Worm (Caenorhabditis elegans) whole organism, young adult: ENCODE results near the gene algn-9.

ENCODE experiments used
- B0019.2 ChIP-seq: fragments of 200-800 bp; sonication (Bioruptor generic); conservative IDR thresholded peaks from 2 replicates; pipeline ENCODE4 v1.3.6; 2022; ENCODE audit warnings: missing genetic modification reagents, missing genetic modification characterization, missing compliant biosample characterization
- F10E7.11 ChIP-seq: sonication (generic microtip); optimal IDR thresholded peaks from 2 replicates; lab custom pipeline; 2017; ENCODE audit warnings: mild to moderate bottlenecking, missing genetic modification characterization, moderate library complexity, missing compliant biosample characterization
- F49E8.2 ChIP-seq: sonication (generic microtip); optimal IDR thresholded peaks from 3 replicates; lab custom pipeline; 2017; ENCODE audit warnings: missing genetic modification characterization, mild to moderate bottlenecking, missing compliant biosample characterization, antibody characterized with exemption, moderate library complexity; ENCODE audit not compliant: insufficient read depth
- F57C9.4 ChIP-seq: sonication (generic microtip); optimal IDR thresholded peaks from 2 replicates; lab custom pipeline; 2017; ENCODE audit warnings: mild to moderate bottlenecking, missing genetic modification characterization, missing compliant biosample characterization
- Y79H2A.3 ChIP-seq: fragments of 200-800 bp; sonication (Bioruptor generic); conservative IDR thresholded peaks from 2 replicates; pipeline ENCODE4 v1.3.6; 2022; ENCODE audit warnings: missing genetic modification reagents, missing genetic modification characterization, missing compliant biosample characterization
- Y95B8A.8 ChIP-seq: fragments of 200-800 bp; sonication (Bioruptor generic); IDR thresholded peaks from 2 replicates; pipeline ENCODE4 v1.3.6; 2022; ENCODE audit warnings: missing genetic modification reagents, missing genetic modification characterization, missing compliant biosample characterization
- aptf-3 ChIP-seq: fragments of 200-800 bp; sonication (Bioruptor generic); IDR thresholded peaks from 2 replicates; pipeline ENCODE4 v1.3.6; 2022; ENCODE audit warnings: missing genetic modification characterization, missing compliant biosample characterization
- atf-7 ChIP-seq: sonication (generic microtip); optimal IDR thresholded peaks from 2 replicates; lab custom pipeline; 2017; ENCODE audit warnings: mild to moderate bottlenecking, missing genetic modification characterization, missing compliant biosample characterization
- attf-3 ChIP-seq: fragments of 200-800 bp; sonication (Bioruptor generic); conservative IDR thresholded peaks from 2 replicates; pipeline ENCODE4 v1.3.6; 2022; ENCODE audit warnings: missing genetic modification reagents, missing genetic modification characterization, missing compliant biosample characterization
- ccch-3 ChIP-seq: fragments of 200-800 bp; sonication (Bioruptor generic); optimal IDR thresholded peaks from 2 replicates; lab custom pipeline; 2018; ENCODE audit warnings: mild to moderate bottlenecking, missing genetic modification characterization, missing compliant biosample characterization
- cebp-2 ChIP-seq: fragments of 200-800 bp; sonication (Bioruptor generic); IDR thresholded peaks from 2 replicates; pipeline ENCODE4 v1.3.6; 2022; ENCODE audit warnings: missing genetic modification characterization, missing compliant biosample characterization
- ceh-27 ChIP-seq: fragments of 200-800 bp; sonication (Bioruptor generic); optimal IDR thresholded peaks from 2 replicates; lab custom pipeline; 2018; ENCODE audit warnings: mild to moderate bottlenecking, missing genetic modification characterization, moderate library complexity, missing compliant biosample characterization
- ceh-58 ChIP-seq: fragments of 200-800 bp; sonication (Bioruptor generic); IDR thresholded peaks from 2 replicates; pipeline ENCODE4 v1.3.6; 2022; ENCODE audit warnings: missing genetic modification characterization, missing compliant biosample characterization
- ceh-79 ChIP-seq: sonication (generic microtip); optimal IDR thresholded peaks from 2 replicates; lab custom pipeline; 2017; ENCODE audit warnings: mild to moderate bottlenecking, missing genetic modification characterization, missing compliant biosample characterization
- die-1 ChIP-seq: sonication (generic microtip); optimal IDR thresholded peaks from 2 replicates; lab custom pipeline; 2016; ENCODE audit warnings: missing genotype, mild to moderate bottlenecking, missing genetic modification characterization, missing compliant biosample characterization
- dpff-1 ChIP-seq: sonication (generic microtip); optimal IDR thresholded peaks from 2 replicates; lab custom pipeline; 2017; ENCODE audit warnings: mild to moderate bottlenecking, missing genetic modification characterization, missing compliant biosample characterization
- egl-44 ChIP-seq: fragments of 200-800 bp; sonication (Bioruptor generic); IDR thresholded peaks from 2 replicates; pipeline ENCODE4 v1.3.6; 2022; ENCODE audit warnings: missing genetic modification reagents, missing genetic modification characterization, missing compliant biosample characterization
- egrh-3 ChIP-seq: fragments of 200-800 bp; sonication (Bioruptor generic); IDR thresholded peaks from 2 replicates; pipeline ENCODE4 v1.3.6; 2022; ENCODE audit warnings: missing genetic modification reagents, missing genetic modification characterization, missing compliant biosample characterization
- ekl-4 ChIP-seq: fragments of 200-800 bp; sonication (Bioruptor generic); IDR thresholded peaks from 2 replicates; pipeline ENCODE4 v1.3.6; 2022; ENCODE audit warnings: missing genetic modification reagents, missing genetic modification characterization, missing compliant biosample characterization
- ets-4 ChIP-seq: fragments of 200-800 bp; sonication (Bioruptor generic); optimal IDR thresholded peaks from 2 replicates; lab custom pipeline; 2018; ENCODE audit warnings: mild to moderate bottlenecking, missing genetic modification characterization, missing compliant biosample characterization
- fkh-3 ChIP-seq: sonication (generic microtip); optimal IDR thresholded peaks from 2 replicates; lab custom pipeline; 2016; ENCODE audit warnings: mild to moderate bottlenecking, missing genetic modification characterization, missing compliant biosample characterization
- him-1 ChIP-seq: sonication (generic microtip); optimal IDR thresholded peaks from 2 replicates; lab custom pipeline; 2016; ENCODE audit warnings: missing genotype, missing genetic modification reagents, missing genetic modification characterization, missing compliant biosample characterization
- hsf-1 ChIP-seq: fragments of 200-800 bp; sonication (Bioruptor generic); IDR thresholded peaks from 2 replicates; pipeline ENCODE4 v1.3.6; 2022; ENCODE audit warnings: missing genetic modification reagents, missing genetic modification characterization, missing compliant biosample characterization
- let-607 ChIP-seq, 2 experiments: fragments of 200-800 bp in 1 of 2; sonication (Bioruptor generic) in 1 of 2; sonication (generic microtip) in 1 of 2; optimal IDR thresholded peaks; 2 replicates each; lab custom pipeline; 2016 to 2018; ENCODE audit warnings: mild to moderate bottlenecking in 2 of 2, missing compliant biosample characterization in 2 of 2, missing genetic modification characterization in 2 of 2, moderate library complexity in 2 of 2, missing genotype in 1 of 2
- lin-26 ChIP-seq: fragments of 200-800 bp; sonication (Bioruptor generic); IDR thresholded peaks from 2 replicates; pipeline ENCODE4 v1.3.6; 2022; ENCODE audit warnings: missing genetic modification reagents, missing genetic modification characterization, missing compliant biosample characterization
- madf-10 ChIP-seq: sonication (generic microtip); optimal IDR thresholded peaks from 2 replicates; lab custom pipeline; 2016; ENCODE audit warnings: mild to moderate bottlenecking, missing genetic modification characterization, missing compliant biosample characterization
- mes-4 ChIP-seq: sonication (generic microtip); optimal IDR thresholded peaks from 2 replicates; lab custom pipeline; 2016; ENCODE audit warnings: missing genotype, missing genetic modification characterization, missing compliant biosample characterization
- mxl-1 ChIP-seq: sonication (generic microtip); optimal IDR thresholded peaks from 2 replicates; lab custom pipeline; 2016; ENCODE audit warnings: missing genetic modification characterization, missing compliant biosample characterization
- nhr-27 ChIP-seq: fragments of 200-800 bp; sonication (Bioruptor generic); optimal IDR thresholded peaks from 2 replicates; lab custom pipeline; 2018; ENCODE audit warnings: mild to moderate bottlenecking, missing genetic modification characterization, moderate library complexity, missing compliant biosample characterization
- nhr-90 ChIP-seq: sonication (generic microtip); optimal IDR thresholded peaks from 2 replicates; lab custom pipeline; 2016; ENCODE audit warnings: missing genotype, mild to moderate bottlenecking, missing genetic modification characterization, missing compliant biosample characterization
- pbrm-1 ChIP-seq: fragments of 200-800 bp; sonication (Bioruptor generic); IDR thresholded peaks from 2 replicates; pipeline ENCODE4 v1.3.6; 2022; ENCODE audit warnings: missing genetic modification reagents, missing genetic modification characterization, missing compliant biosample characterization
- pha-4 ChIP-seq: fragments of 150-350 bp; sonication (generic microtip); optimal IDR thresholded peaks from 2 replicates; lab custom pipeline; 2014; ENCODE audit warnings: missing biosample characterization, missing genetic modification reagents, missing genetic modification characterization
- rec-8 ChIP-seq, 2 experiments: sonication (generic microtip); optimal IDR thresholded peaks; 2 replicates each; lab custom pipeline; 2016; ENCODE audit warnings: mild to moderate bottlenecking in 2 of 2, missing genetic modification characterization in 2 of 2, missing genetic modification reagents in 2 of 2, missing genotype in 2 of 2, missing biosample characterization in 1 of 2, missing compliant biosample characterization in 1 of 2, moderate library complexity in 1 of 2
- rpc-1 ChIP-seq, 2 experiments: fragments of 150-350 bp in 1 of 2; sonication (generic microtip) in 1 of 2; optimal IDR thresholded peaks; 2 replicates each; lab custom pipeline; 2014 to 2018; ENCODE audit warnings: missing biosample characterization in 1 of 2, missing genetic modification characterization in 1 of 2, missing genetic modification reagents in 1 of 2, missing genotype in 1 of 2
- sea-2 ChIP-seq: fragments of 200-800 bp; sonication (Bioruptor generic); IDR thresholded peaks from 2 replicates; pipeline ENCODE4 v1.3.6; 2022; ENCODE audit warnings: missing genetic modification characterization, missing compliant biosample characterization
- snpc-1.1 ChIP-seq: sonication (generic microtip); optimal IDR thresholded peaks from 2 replicates; lab custom pipeline; 2017; ENCODE audit warnings: missing genetic modification characterization, mild to moderate bottlenecking, missing compliant biosample characterization, antibody characterized with exemption, moderate library complexity, missing genotype, missing genetic modification reagents; ENCODE audit not compliant: insufficient read depth
- snpc-1.3 ChIP-seq: sonication (generic microtip); optimal IDR thresholded peaks from 2 replicates; lab custom pipeline; 2017; ENCODE audit warnings: missing genetic modification characterization, mild to moderate bottlenecking, missing compliant biosample characterization, antibody characterized with exemption, moderate library complexity, missing genotype, missing genetic modification reagents; ENCODE audit not compliant: insufficient read depth
- sptf-2 ChIP-seq: fragments of 200-800 bp; sonication (Bioruptor generic); optimal IDR thresholded peaks from 2 replicates; lab custom pipeline; 2018; ENCODE audit warnings: mild to moderate bottlenecking, missing genetic modification characterization, missing compliant biosample characterization
- unc-130 ChIP-seq: sonication (generic microtip); optimal IDR thresholded peaks from 2 replicates; lab custom pipeline; 2016; ENCODE audit warnings: missing genetic modification reagents, missing genetic modification characterization, missing compliant biosample characterization
- xnd-1 ChIP-seq: sonication (generic microtip); optimal IDR thresholded peaks from 2 replicates; lab custom pipeline; 2016; ENCODE audit warnings: missing genotype, missing genetic modification reagents, missing genetic modification characterization, missing compliant biosample characterization
- ztf-18 ChIP-seq: sonication (generic microtip); optimal IDR thresholded peaks from 2 replicates; lab custom pipeline; 2016; ENCODE audit warnings: missing genotype, mild to moderate bottlenecking, missing genetic modification characterization, missing compliant biosample characterization
- ztf-26 ChIP-seq: sonication (generic microtip); optimal IDR thresholded peaks from 2 replicates; lab custom pipeline; 2017; ENCODE audit warnings: missing genetic modification characterization, missing compliant biosample characterization
- ztf-28 ChIP-seq: fragments of 200-800 bp; sonication (Bioruptor generic); IDR thresholded peaks from 2 replicates; pipeline ENCODE4 v1.3.6; 2022; ENCODE audit warnings: missing genetic modification reagents, missing genetic modification characterization, missing compliant biosample characterization
- ztf-3 ChIP-seq: fragments of 200-800 bp; sonication (Bioruptor generic); optimal IDR thresholded peaks from 2 replicates; lab custom pipeline; 2018; ENCODE audit warnings: mild to moderate bottlenecking, missing genetic modification characterization, missing compliant biosample characterization

Gene algn-9

ce11 chrII:10584036-10584435, at the start of gene algn-9:
Gene algn-9 (plus strand): TSS chrII:10584336.
- no peak for TF ChIP-seq attf-3 (GFP tag; lab: Robert Waterston, UW)
- TF ChIP-seq Y95B8A.8 (GFP tag; lab: Robert Waterston, UW) = 0 out of 2 replicates have a peak, but pooled peaks have one; percentile 11

DNA sequence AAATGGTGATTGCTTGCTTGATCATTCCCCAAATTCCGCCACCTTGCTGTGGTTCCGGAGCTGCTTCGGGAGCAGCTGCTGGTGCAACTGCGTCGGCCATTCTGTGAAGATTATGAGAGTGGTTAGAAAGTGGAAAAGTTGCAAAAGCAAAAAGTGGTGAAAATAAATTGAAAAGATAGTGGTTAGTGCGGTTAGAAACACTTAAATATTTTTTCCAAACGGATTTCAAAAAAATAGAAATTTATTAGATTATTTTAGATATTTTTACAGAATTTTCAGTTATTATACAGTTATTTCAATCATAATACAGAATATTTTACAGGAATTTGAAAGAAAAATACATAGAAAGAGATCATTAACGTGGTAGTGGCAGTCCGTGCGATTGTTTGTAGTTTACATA, 46.6 kb upstream of the algn-9 start, which contains the start of gene R166.2:
R166.2 (minus strand) TSS at position 101 of the 400 bp plus-strand sequence.
- TF ChIP-seq attf-3 (GFP tag; lab: Robert Waterston, UW) (no peak), ztf-18 (tag; lab: Kevin White, UChicago) (no peak)

- TF ChIP-seq hsf-1 = no peak
- TF ChIP-seq ztf-26 (tag; lab: Kevin White, UChicago) = no peak
- TF ChIP-seq aptf-3 = no peak
- no peak for TF ChIP-seq ets-4 (GFP tag; lab: Kevin White, UChicago)
- TF ChIP-seq egl-44 (GFP tag; lab: Robert Waterston, UW) = no peak
- no peak for TF ChIP-seq ccch-3 (GFP tag; lab: Kevin White, UChicago)
- TF ChIP-seq die-1 (tag; lab: Kevin White, UChicago) = no peak
- TF ChIP-seq ztf-28 (GFP tag; lab: Robert Waterston, UW) = 0 out of 2 replicates have a peak, but pooled peaks have one; percentile 46
- TF ChIP-seq fkh-3 (tag; lab: Kevin White, UChicago) = no peak
- no peak for TF ChIP-seq dpff-1 (tag; lab: Kevin White, UChicago)
- TF ChIP-seq madf-10 (tag; lab: Kevin White, UChicago) = no peak
- TF ChIP-seq rpc-1 (optimal IDR thresholded peaks at IDR 0.05; lab: Kevin White, UChicago) = no peak
- no peak for TF ChIP-seq rpc-1 (tag; optimal IDR thresholded peaks at IDR 0.05; lab: Kevin White, UChicago)
- no peak for TF ChIP-seq nhr-27
- TF ChIP-seq ztf-3 (GFP tag; lab: Kevin White, UChicago) = no peak
- no peak for TF ChIP-seq sptf-2 (GFP tag; lab: Kevin White, UChicago)
- TF ChIP-seq F57C9.4 (tag; lab: Kevin White, UChicago) = no peak
- TF ChIP-seq xnd-1 (tag; lab: Kevin White, UChicago) = no peak
- 0 out of 2 replicates have a peak, but pooled peaks have one; percentile 40 for TF ChIP-seq sea-2 (GFP tag; lab: Robert Waterston, UW)
- no peak for TF ChIP-seq B0019.2 (GFP tag; lab: Robert Waterston, UW)
- no peak for TF ChIP-seq F10E7.11
- TF ChIP-seq ceh-27 (GFP tag; lab: Kevin White, UChicago) = peak; percentile 6
- peak; percentile 39 for TF ChIP-seq F49E8.2 (tag; lab: Kevin White, UChicago)
- no peak for TF ChIP-seq ceh-58 (GFP tag; lab: Robert Waterston, UW)
- TF ChIP-seq ekl-4 (GFP tag; lab: Robert Waterston, UW) = no peak
- no peak for TF ChIP-seq ceh-79
- 0 out of 2 replicates have a peak, but pooled peaks have one; percentile 11 for TF ChIP-seq attf-3 (GFP tag; lab: Robert Waterston, UW)
- peak; percentile 38; the same call in 1 of the 2 replicates for TF ChIP-seq pbrm-1 (GFP tag; lab: Robert Waterston, UW)
- TF ChIP-seq mes-4 (tag; lab: Kevin White, UChicago) = no peak
- no peak for TF ChIP-seq nhr-90 (tag; lab: Kevin White, UChicago)
- no peak for TF ChIP-seq him-1 (tag; lab: Kevin White, UChicago)
- TF ChIP-seq mxl-1 (tag; lab: Kevin White, UChicago) = no peak
- TF ChIP-seq snpc-1.3 = no peak
- no peak for TF ChIP-seq snpc-1.1 (tag; lab: Kevin White, UChicago)
- TF ChIP-seq rec-8 (tag; optimal IDR thresholded peaks at IDR 0.05; lab: Kevin White, UChicago) = peak; percentile 19 to 45
- no peak for TF ChIP-seq cebp-2 (GFP tag; lab: Robert Waterston, UW)
- TF ChIP-seq lin-26 (GFP tag; lab: Robert Waterston, UW) = no peak
- TF ChIP-seq egrh-3 = no peak
- TF ChIP-seq atf-7 = no peak
- no peak for TF ChIP-seq pha-4 (tag; lab: Kevin White, UChicago)
- TF ChIP-seq unc-130 = peak; percentile 80
- TF ChIP-seq Y79H2A.3 = 0 out of 2 replicates have a peak, but pooled peaks have one; percentile 53
- peak in 1 of 2 experiments; percentile 24 for TF ChIP-seq let-607 (tag; optimal IDR thresholded peaks at IDR 0.05; lab: Kevin White, UChicago)
Observed at ce11 chrII:10537988-10538387, 46.1 kb upstream of the algn-9 start.
